Fruit fly (Drosophila melanogaster): ENCODE measurements around the gene MICAL-like.

Gene MICAL-like

dm6 chr3L:13032085-13032914, 17.2 kb upstream of the MICAL-like start:
- TF ChIP-seq noc (tag; optimal IDR thresholded peaks at IDR 0.05): no peak

DNA sequence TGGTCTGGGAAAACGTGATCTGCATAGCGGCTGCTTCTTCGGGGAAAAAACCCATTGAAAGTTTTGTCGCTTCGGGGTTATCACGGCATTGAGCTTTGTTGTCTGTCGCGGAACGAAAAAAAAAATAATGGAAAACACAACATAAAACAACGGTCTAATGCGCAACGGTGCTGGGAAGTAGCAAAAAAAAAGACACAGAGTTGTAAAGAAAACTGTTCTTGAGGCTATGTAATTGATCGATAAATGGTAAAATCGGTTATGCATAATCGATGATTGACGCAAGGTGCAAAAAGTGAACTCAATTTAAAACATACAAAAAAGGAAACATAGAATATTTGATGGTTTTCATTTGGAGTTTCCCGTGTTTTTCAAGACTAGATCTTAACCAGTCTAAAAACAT, 16.2 kb upstream of the MICAL-like start:
- TF ChIP-seq noc (tag; optimal IDR thresholded peaks at IDR 0.05): no peak

- TF ChIP-seq noc (tag; optimal IDR thresholded peaks at IDR 0.05): peak; percentile 11
Measured at dm6 chr3L:13030055-13030634, 15.0 kb upstream of the MICAL-like start.

- no peak for TF ChIP-seq noc (tag; optimal IDR thresholded peaks at IDR 0.05)
Measured at dm6 chr3L:13028740-13029139, 13.6 kb upstream of the MICAL-like start, which contains the start of gene CG17672. Gene CG17672, plus strand, starts transcription at chr3L:13028962.

DNA sequence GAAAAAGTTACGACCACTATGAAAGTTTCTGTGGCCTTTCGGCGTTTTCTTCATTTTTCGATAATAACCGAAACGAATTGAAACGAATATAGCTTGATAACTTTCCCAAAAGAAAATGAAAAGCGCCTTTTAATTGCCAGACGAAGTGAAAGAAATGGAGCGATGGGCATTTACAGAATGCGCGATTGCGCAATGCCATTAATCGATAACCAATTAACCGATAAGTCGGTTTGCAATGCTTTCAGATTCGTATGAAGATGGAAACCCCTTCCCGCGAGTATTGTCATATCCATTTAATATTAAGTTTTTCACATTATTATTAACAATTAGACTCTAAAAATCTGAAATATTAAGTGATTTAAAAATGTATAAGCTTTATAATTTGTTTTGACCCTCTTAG, 12.2 kb upstream of the MICAL-like start:
- no peak for TF ChIP-seq noc (tag; optimal IDR thresholded peaks at IDR 0.05)

DNA sequence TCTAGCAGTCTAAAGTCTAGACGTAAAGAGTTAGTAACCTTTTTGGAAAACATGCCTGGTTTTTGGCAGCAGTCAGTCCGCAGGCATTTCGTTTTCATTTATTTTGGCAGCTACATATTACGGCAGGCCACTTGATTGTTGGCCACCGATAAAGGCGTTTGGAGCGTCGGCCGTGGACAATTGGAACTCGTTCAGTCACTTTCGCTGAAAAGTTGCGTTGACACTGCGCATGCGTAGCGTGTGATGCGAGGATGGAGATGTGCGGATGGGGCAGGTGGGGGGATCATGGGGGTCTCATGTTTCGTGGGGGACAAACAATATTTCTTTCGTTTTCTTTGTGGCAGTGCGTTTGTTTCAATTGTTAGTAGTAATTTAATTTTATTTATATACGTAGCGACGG, 11.7 kb upstream of the MICAL-like start:
- no peak for TF ChIP-seq noc (tag; optimal IDR thresholded peaks at IDR 0.05)

dm6 chr3L:13026337-13026736, 11.2 kb upstream of the MICAL-like start, which contains the start of gene Zmynd10:
Gene Zmynd10, minus strand, starts transcription at chr3L:13026437.
- TF ChIP-seq noc (tag; optimal IDR thresholded peaks at IDR 0.05): no peak

DNA sequence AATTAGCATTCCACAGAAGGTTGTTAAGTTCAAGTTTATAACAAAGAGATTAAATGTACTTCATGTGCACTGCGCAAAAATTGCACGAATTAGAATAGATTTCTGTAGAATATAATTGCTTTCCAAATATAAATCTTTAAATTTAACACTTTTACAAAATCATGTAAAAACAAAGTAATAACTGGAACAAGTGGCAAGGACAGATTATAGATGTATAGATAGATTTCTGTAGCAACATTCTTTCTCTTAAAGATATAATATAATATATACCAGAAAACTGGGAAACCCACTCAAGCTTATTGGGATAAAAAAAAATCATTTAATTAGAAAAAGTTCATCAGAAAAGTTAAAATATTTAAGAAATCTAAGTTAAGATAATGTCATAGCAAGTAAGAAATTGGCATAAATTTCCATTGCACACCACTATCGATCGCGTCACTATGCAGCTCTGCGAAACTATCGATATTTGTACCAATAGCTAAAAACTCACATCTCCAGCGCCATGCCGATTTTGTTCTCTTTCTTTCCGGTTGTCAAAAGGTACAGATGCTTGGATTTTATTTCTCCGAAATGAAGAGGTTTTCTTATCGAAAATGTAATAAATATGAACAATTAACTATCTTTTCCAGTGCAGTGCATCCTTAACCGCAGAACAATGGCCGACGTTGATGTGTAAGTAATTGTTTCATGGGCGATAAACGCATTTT, 7.9 kb upstream of the MICAL-like start, which contains the start of gene RpS12:
Gene RpS12, plus strand, starts transcription at position 499 of the 707 bp plus-strand sequence.
- peak; percentile 36 for TF ChIP-seq noc (tag; optimal IDR thresholded peaks at IDR 0.05)

DNA sequence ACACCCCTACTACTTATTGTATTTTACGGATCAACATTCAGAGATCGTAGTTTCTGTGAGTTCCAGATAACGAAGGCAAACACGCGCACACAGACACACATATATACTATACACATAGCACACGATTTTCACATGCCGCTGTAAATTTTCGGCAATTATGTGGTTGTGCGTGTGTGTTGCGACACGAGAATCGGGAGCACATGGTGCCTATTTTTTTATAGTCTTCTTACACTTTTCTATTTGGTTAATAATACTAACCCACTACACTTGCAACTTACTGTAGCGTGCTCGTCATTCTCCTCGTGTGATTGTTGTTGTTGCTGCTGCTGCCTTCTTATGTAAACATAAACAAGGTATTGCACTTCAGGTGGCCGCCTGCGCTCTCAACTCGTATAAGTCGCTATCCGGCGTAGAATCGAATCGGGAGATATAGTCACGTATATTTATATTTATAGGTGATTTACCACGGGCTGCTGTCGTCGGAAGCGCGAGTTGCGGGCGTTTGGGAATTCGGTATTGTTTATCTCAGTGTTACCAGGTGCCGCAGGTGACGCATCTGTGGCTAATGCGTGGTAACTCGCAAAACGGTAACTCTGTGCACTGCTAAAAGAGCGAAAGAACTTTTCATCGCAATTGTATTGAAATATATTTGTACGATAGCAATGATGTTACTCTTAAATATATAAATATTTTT, 7.2 kb upstream of the MICAL-like start, which contains the start of gene Adk2:
Gene Adk2, minus strand, starts transcription at position 529 of the 694 bp plus-strand sequence.
- TF ChIP-seq noc (tag; optimal IDR thresholded peaks at IDR 0.05): peak; percentile 16

- TF ChIP-seq noc (tag; optimal IDR thresholded peaks at IDR 0.05): peak; percentile 77
Measured at dm6 chr3L:13021727-13022126, 6.6 kb upstream of the MICAL-like start.

DNA sequence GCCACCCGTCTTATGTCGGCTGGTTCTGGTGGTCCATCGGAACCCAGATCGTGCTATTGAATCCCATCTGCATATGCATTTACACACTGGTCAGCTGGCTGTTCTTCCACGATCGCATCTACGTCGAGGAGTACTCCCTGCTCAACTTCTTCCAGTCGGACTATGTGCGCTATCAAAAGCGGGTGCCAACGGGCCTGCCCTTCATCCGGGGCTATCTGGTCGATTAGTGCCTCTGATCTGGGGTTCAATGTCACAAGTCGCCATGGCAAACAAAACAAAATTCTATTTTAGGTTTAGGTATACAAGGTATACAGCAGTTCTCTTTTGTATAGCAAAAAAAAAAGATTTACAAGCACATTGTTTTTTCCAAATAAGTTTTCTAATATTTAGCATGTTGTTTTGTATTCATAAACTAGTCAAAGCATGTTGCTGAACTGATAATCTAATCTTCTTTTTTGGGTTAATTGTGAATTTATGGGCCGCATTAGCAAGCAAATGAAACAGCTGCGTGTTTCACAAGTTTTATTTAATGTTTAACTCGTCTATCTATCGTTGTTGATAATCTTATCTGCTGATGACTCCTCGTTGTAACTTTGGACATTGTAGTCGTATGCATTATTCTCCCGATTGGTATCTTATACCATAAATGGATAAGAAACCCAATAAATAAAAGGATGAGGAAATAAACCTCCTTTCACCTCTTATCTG, 4.3 kb upstream of the MICAL-like start:
- TF ChIP-seq noc (tag; optimal IDR thresholded peaks at IDR 0.05): peak; percentile 62

dm6 chr3L:13017803-13018324, 2.7 kb upstream of the MICAL-like start, which contains the start of the genes mRpL20 and Icmt:
Gene mRpL20, minus strand, starts transcription at chr3L:13017867.
Gene Icmt, plus strand, starts transcription at chr3L:13018266.
- TF ChIP-seq noc (tag; optimal IDR thresholded peaks at IDR 0.05): peak; percentile 92

dm6 chr3L:13015823-13016465, 812 bp upstream of the MICAL-like start, which contains the start of gene CG11267:
Gene CG11267, plus strand, starts transcription at chr3L:13016050.
- TF ChIP-seq noc (tag; optimal IDR thresholded peaks at IDR 0.05): peak; percentile 42

DNA sequence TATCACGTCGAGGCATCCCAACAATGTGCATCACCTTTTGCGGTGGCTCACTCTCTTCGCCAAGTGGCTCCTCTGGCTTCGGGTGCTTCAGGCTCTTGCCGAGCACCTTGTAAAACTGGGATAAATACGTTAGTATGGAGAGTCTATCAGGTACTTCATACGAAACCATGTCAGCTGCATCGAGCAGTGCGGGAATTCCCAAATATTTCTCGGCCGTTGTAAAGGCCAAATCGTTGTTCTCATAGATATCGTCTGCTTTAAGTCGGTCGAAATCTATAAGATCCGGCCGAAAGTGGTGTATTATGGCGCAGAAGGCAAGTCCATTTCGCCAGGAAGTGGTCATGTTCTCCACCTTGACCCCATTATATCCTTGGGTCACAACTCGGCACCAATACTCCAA, 439 bp downstream of the MICAL-like start:
- TF ChIP-seq noc (tag; optimal IDR thresholded peaks at IDR 0.05): no peak

All from whole organism, larva.